Worm (Caenorhabditis elegans): ENCODE data around the gene nspe-5.
A peak's percentile ranks its signal among the peaks of the same experiment; 100 is the strongest.
"Not testable (repeated sequence)": the region's sequence is repeated elsewhere in the genome, so short reads cannot be mapped to it uniquely, and the experiment has no call there.

nspe-5 gene

ce11 chrII:12624433-12624832, 4.2 kb upstream of the nspe-5 start, which contains the start of gene Y38E10A.14:
Y38E10A.14 (minus strand) TSS chrII:12624533.
- not testable (repeated sequence) for TF ChIP-seq zim-3 (tag; optimal IDR thresholded peaks at IDR 0.05); Y67H2A.10 (GFP tag; conservative IDR thresholded peaks at IDR 0.05); ztf-25 (GFP tag; IDR thresholded peaks at IDR 0.05)

- TF ChIP-seq sea-2 (GFP tag; IDR thresholded peaks at IDR 0.05) (no peak), ztf-26 (tag; optimal IDR thresholded peaks at IDR 0.05) (peak; percentile 8), egl-44 (GFP tag; IDR thresholded peaks at IDR 0.05) (no peak), B0336.3 (GFP tag; IDR thresholded peaks at IDR 0.05) (no peak), lin-40 (tag; optimal IDR thresholded peaks at IDR 0.05) (peak; percentile 37), hsf-1 (GFP tag; IDR thresholded peaks at IDR 0.05) (no peak), zfh-2 (GFP tag; conservative IDR thresholded peaks at IDR 0.05) (no peak)
These were observed 3.0 kb upstream of the nspe-5 start for ce11 chrII:12625673-12626072.

- TF ChIP-seq F57A8.1 (GFP tag; optimal IDR thresholded peaks at IDR 0.05) (no peak), ccch-3 (GFP tag; optimal IDR thresholded peaks at IDR 0.05) (no peak), sea-2 (GFP tag; IDR thresholded peaks at IDR 0.05) (no peak), K11D2.4 (GFP tag; IDR thresholded peaks at IDR 0.05) (no peak)
These were observed 2.5 kb upstream of the nspe-5 start for ce11 chrII:12626120-12626624.

- TF ChIP-seq pha-4 (tag; optimal IDR thresholded peaks at IDR 0.05) (no peak), rec-8 (tag; optimal IDR thresholded peaks at IDR 0.05) (no peak), F39B2.1 (GFP tag; IDR thresholded peaks at IDR 0.05) (no peak), F57A8.1 (GFP tag; optimal IDR thresholded peaks at IDR 0.05) (no peak), tlf-1 (GFP tag; optimal IDR thresholded peaks at IDR 0.05) (no peak), ceh-79 (tag; optimal IDR thresholded peaks at IDR 0.05) (no peak), hmg-1.2 (GFP tag; IDR thresholded peaks at IDR 0.05) (no peak), zim-3 (tag; optimal IDR thresholded peaks at IDR 0.05) (no peak), Y53G8AR.9 (GFP tag; conservative IDR thresholded peaks at IDR 0.05) (no peak), pbrm-1 (GFP tag; IDR thresholded peaks at IDR 0.05) (no peak), ceh-40 (GFP tag; IDR thresholded peaks at IDR 0.05) (no peak), madf-8 (GFP tag; conservative IDR thresholded peaks at IDR 0.05) (no peak), madf-10 (tag; optimal IDR thresholded peaks at IDR 0.05) (no peak), Y53F4B.3 (GFP tag; IDR thresholded peaks at IDR 0.05) (no peak), dox-1 (GFP tag; IDR thresholded peaks at IDR 0.05) (no peak)
These were observed 1.8 kb upstream of the nspe-5 start, which contains the start of gene nspe-7 for ce11 chrII:12626887-12627286. nspe-7 (plus strand) TSS chrII:12627187.

ce11 chrII:12629387-12629786, 721 bp downstream of the nspe-5 start, which contains the start of gene Y38E10A.28:
Y38E10A.28 (plus strand) TSS chrII:12629687.
- no peak for TF ChIP-seq hmg-1.2 (GFP tag; IDR thresholded peaks at IDR 0.05)
- no peak for TF ChIP-seq athp-1 (tag; optimal IDR thresholded peaks at IDR 0.05)
- no peak for TF ChIP-seq B0336.3 (GFP tag; IDR thresholded peaks at IDR 0.05)
- no peak for TF ChIP-seq ztf-3 (GFP tag; optimal IDR thresholded peaks at IDR 0.05)

ce11 chrII:12630888-12631287, 2.2 kb downstream of the nspe-5 start, which contains the start of gene Y38E10A.34:
Y38E10A.34 (plus strand) TSS chrII:12631188.
- no peak for TF ChIP-seq F52B5.7 (tag; optimal IDR thresholded peaks at IDR 0.05)
- no peak for TF ChIP-seq nhr-120 (GFP tag; IDR thresholded peaks at IDR 0.05)
- TF ChIP-seq nhr-179 (tag; optimal IDR thresholded peaks at IDR 0.05), result no peak
- TF ChIP-seq D2030.7 (GFP tag; IDR thresholded peaks at IDR 0.05), result no peak
- no peak for TF ChIP-seq athp-1 (tag; optimal IDR thresholded peaks at IDR 0.05)
- no peak for TF ChIP-seq ccch-3 (GFP tag; optimal IDR thresholded peaks at IDR 0.05)
- no peak for TF ChIP-seq sdz-38 (tag; optimal IDR thresholded peaks at IDR 0.05)
- no peak for TF ChIP-seq pbrm-1 (GFP tag; IDR thresholded peaks at IDR 0.05)
- no peak for TF ChIP-seq ztf-6 (GFP tag; IDR thresholded peaks at IDR 0.05)
- TF ChIP-seq ekl-4 (GFP tag; IDR thresholded peaks at IDR 0.05), result no peak
- no peak for TF ChIP-seq F23B12.7 (tag; optimal IDR thresholded peaks at IDR 0.05; ENCODE audit: insufficient read depth)

Data from whole organism, young adult.